Worm (Caenorhabditis elegans) whole organism, L2 larva: ENCODE measurements around the gene W08E12.7.

ENCODE experiments used
- C34F6.9 ChIP-seq: fragments of 150-350 bp; optimal IDR thresholded peaks from 2 replicates; lab custom pipeline; 2014; ENCODE audit warnings: missing biosample characterization, missing genetic modification characterization
- F13H6.1 ChIP-seq: sonication (generic microtip); optimal IDR thresholded peaks from 2 replicates; lab custom pipeline; 2016; ENCODE audit warnings: missing genetic modification characterization, missing compliant biosample characterization
- R02D3.7 ChIP-seq: fragments of 150-350 bp; optimal IDR thresholded peaks from 2 replicates; lab custom pipeline; 2014; ENCODE audit warnings: missing biosample characterization, missing genetic modification characterization
- Y55F3AM.14 ChIP-seq: fragments of 200-800 bp; sonication (Bioruptor generic); optimal IDR thresholded peaks from 2 replicates; lab custom pipeline; 2018; ENCODE audit warnings: mild to moderate bottlenecking, missing genetic modification characterization, missing compliant biosample characterization
- ZK546.5 ChIP-seq: sonication (generic microtip); optimal IDR thresholded peaks from 2 replicates; lab custom pipeline; 2017; ENCODE audit warnings: missing biosample characterization, missing genetic modification characterization
- alr-1 ChIP-seq: fragments of 150-350 bp; optimal IDR thresholded peaks from 2 replicates; lab custom pipeline; 2014; ENCODE audit warnings: missing biosample characterization, missing genetic modification characterization
- aly-2 ChIP-seq: fragments of 150-350 bp; optimal IDR thresholded peaks from 2 replicates; lab custom pipeline; 2014; ENCODE audit warnings: missing biosample characterization, missing genetic modification characterization
- blmp-1 ChIP-seq: sonication (generic microtip); optimal IDR thresholded peaks from 2 replicates; lab custom pipeline; 2017; ENCODE audit warnings: missing genetic modification characterization, mild to moderate bottlenecking, missing compliant biosample characterization, antibody characterized with exemption, moderate library complexity; ENCODE audit not compliant: insufficient read depth
- ceh-16 ChIP-seq: fragments of 150-350 bp; optimal IDR thresholded peaks from 2 replicates; lab custom pipeline; 2014; ENCODE audit warnings: missing biosample characterization, missing genetic modification characterization
- ceh-82 ChIP-seq: fragments of 150-350 bp; optimal IDR thresholded peaks from 2 replicates; lab custom pipeline; 2014; ENCODE audit warnings: missing biosample characterization, missing genetic modification characterization
- dmd-4 ChIP-seq: sonication (generic microtip); optimal IDR thresholded peaks from 2 replicates; lab custom pipeline; 2017; ENCODE audit warnings: missing biosample characterization, missing genetic modification characterization
- egl-27 ChIP-seq: sonication (generic microtip); optimal IDR thresholded peaks from 3 replicates; lab custom pipeline; 2017; ENCODE audit warnings: missing biosample characterization, missing genetic modification reagents, missing genetic modification characterization
- elt-1 ChIP-seq: fragments of 150-350 bp; optimal IDR thresholded peaks from 2 replicates; lab custom pipeline; 2014; ENCODE audit warnings: missing biosample characterization, missing genetic modification characterization
- elt-3 ChIP-seq: sonication (generic microtip); optimal IDR thresholded peaks from 2 replicates; lab custom pipeline; 2017; ENCODE audit warnings: missing biosample characterization, missing genetic modification characterization
- fos-1 ChIP-seq: fragments of 150-350 bp; optimal IDR thresholded peaks from 2 replicates; lab custom pipeline; 2014; ENCODE audit warnings: missing biosample characterization, missing genetic modification characterization
- gmeb-1 ChIP-seq: fragments of 150-350 bp; optimal IDR thresholded peaks from 2 replicates; lab custom pipeline; 2014; ENCODE audit warnings: missing biosample characterization, missing genetic modification characterization
- lin-11 ChIP-seq: fragments of 150-350 bp; sonication (generic microtip); optimal IDR thresholded peaks from 2 replicates; lab custom pipeline; 2014; ENCODE audit warnings: missing biosample characterization, missing genetic modification characterization, inconsistent platforms, mixed read lengths
- lin-39 ChIP-seq: fragments of 150-350 bp; optimal IDR thresholded peaks from 2 replicates; lab custom pipeline; 2014; ENCODE audit warnings: missing biosample characterization, missing genetic modification reagents, missing genetic modification characterization
- lsy-2 ChIP-seq, 2 experiments: fragments of 150-350 bp in 1 of 2; sonication (generic microtip) in 1 of 2; optimal IDR thresholded peaks; 2 replicates each; lab custom pipeline; 2014 to 2017; ENCODE audit warnings: missing biosample characterization in 2 of 2, missing genetic modification characterization in 2 of 2
- mab-5 ChIP-seq: fragments of 150-350 bp; optimal IDR thresholded peaks from 2 replicates; lab custom pipeline; 2014; ENCODE audit warnings: missing biosample characterization, missing genetic modification characterization
- mbf-1 ChIP-seq: sonication (generic microtip); optimal IDR thresholded peaks from 2 replicates; lab custom pipeline; 2017; ENCODE audit warnings: missing biosample characterization, missing genetic modification characterization
- mdl-1 ChIP-seq, 2 experiments: fragments of 150-350 bp in 1 of 2; sonication (generic microtip) in 1 of 2; optimal IDR thresholded peaks; 2 replicates each; lab custom pipeline; 2017; ENCODE audit warnings: missing biosample characterization in 2 of 2, missing genetic modification characterization in 2 of 2
- nhr-10 ChIP-seq: sonication (generic microtip); optimal IDR thresholded peaks from 2 replicates; lab custom pipeline; 2017; ENCODE audit warnings: missing biosample characterization, missing genetic modification characterization
- nhr-11 ChIP-seq: fragments of 150-350 bp; optimal IDR thresholded peaks from 2 replicates; lab custom pipeline; 2014; ENCODE audit warnings: missing biosample characterization, missing genetic modification characterization
- nhr-12 ChIP-seq: fragments of 150-350 bp; optimal IDR thresholded peaks from 2 replicates; lab custom pipeline; 2014; ENCODE audit warnings: missing biosample characterization, missing genetic modification characterization
- nhr-129 ChIP-seq: fragments of 150-350 bp; optimal IDR thresholded peaks from 2 replicates; lab custom pipeline; 2014; ENCODE audit warnings: missing biosample characterization, missing genetic modification characterization
- nhr-21 ChIP-seq: fragments of 150-350 bp; optimal IDR thresholded peaks from 2 replicates; lab custom pipeline; 2014; ENCODE audit warnings: missing biosample characterization, missing genetic modification characterization
- nhr-23 ChIP-seq: fragments of 150-350 bp; optimal IDR thresholded peaks from 2 replicates; lab custom pipeline; 2014; ENCODE audit warnings: missing biosample characterization, missing genetic modification reagents, missing genetic modification characterization
- nhr-237 ChIP-seq: fragments of 150-350 bp; optimal IDR thresholded peaks from 2 replicates; lab custom pipeline; 2014; ENCODE audit warnings: missing biosample characterization, missing genetic modification characterization
- nhr-25 ChIP-seq: fragments of 150-350 bp; sonication (generic microtip); optimal IDR thresholded peaks from 3 replicates; lab custom pipeline; 2014; ENCODE audit warnings: missing biosample characterization, missing genetic modification characterization
- nhr-6 ChIP-seq: fragments of 150-350 bp; optimal IDR thresholded peaks from 2 replicates; lab custom pipeline; 2014; ENCODE audit warnings: missing biosample characterization, missing genetic modification characterization
- nhr-77 ChIP-seq: fragments of 150-350 bp; optimal IDR thresholded peaks from 2 replicates; lab custom pipeline; 2014; ENCODE audit warnings: missing biosample characterization, missing genetic modification characterization
- peb-1 ChIP-seq: fragments of 150-350 bp; optimal IDR thresholded peaks from 2 replicates; lab custom pipeline; 2014; ENCODE audit warnings: missing biosample characterization, missing genetic modification characterization
- sem-4 ChIP-seq: fragments of 150-350 bp; optimal IDR thresholded peaks from 2 replicates; lab custom pipeline; 2014; ENCODE audit warnings: missing biosample characterization, missing genetic modification reagents, missing genetic modification characterization
- sma-3 ChIP-seq: sonication (generic microtip); optimal IDR thresholded peaks from 2 replicates; lab custom pipeline; 2016; ENCODE audit warnings: missing genetic modification reagents, missing genetic modification characterization, missing compliant biosample characterization
- sma-9 ChIP-seq, 2 experiments: fragments of 150-350 bp in 1 of 2; sonication (generic microtip) in 1 of 2; optimal IDR thresholded peaks; 2 replicates each; lab custom pipeline; 2014 to 2016; ENCODE audit warnings: missing genetic modification characterization in 2 of 2, mild to moderate bottlenecking in 1 of 2, missing biosample characterization in 1 of 2, missing compliant biosample characterization in 1 of 2, missing genetic modification reagents in 1 of 2, moderate library complexity in 1 of 2
- snpc-4 ChIP-seq: fragments of 150-350 bp; optimal IDR thresholded peaks from 2 replicates; lab custom pipeline; 2014; ENCODE audit warnings: missing biosample characterization, missing genetic modification characterization
- unc-39 ChIP-seq: fragments of 150-350 bp; optimal IDR thresholded peaks from 2 replicates; lab custom pipeline; 2014; ENCODE audit warnings: missing biosample characterization, missing genetic modification characterization
- unc-55 ChIP-seq: fragments of 150-350 bp; sonication (generic microtip); optimal IDR thresholded peaks from 3 replicates; lab custom pipeline; 2014; ENCODE audit warnings: missing biosample characterization, missing genetic modification reagents, missing genetic modification characterization
- unc-62 ChIP-seq: fragments of 150-350 bp; optimal IDR thresholded peaks from 2 replicates; lab custom pipeline; 2014; ENCODE audit warnings: missing biosample characterization, missing genetic modification reagents, missing genetic modification characterization
- zag-1 ChIP-seq: fragments of 150-350 bp; optimal IDR thresholded peaks from 2 replicates; lab custom pipeline; 2014; ENCODE audit warnings: missing biosample characterization, missing genetic modification characterization
- ztf-1 ChIP-seq: fragments of 200-800 bp; sonication (Bioruptor generic); conservative IDR thresholded peaks from 2 replicates; pipeline ENCODE4 v1.3.6; 2022; ENCODE audit warnings: missing genetic modification characterization, missing compliant biosample characterization
- ztf-11 ChIP-seq: sonication (generic microtip); optimal IDR thresholded peaks from 2 replicates; lab custom pipeline; 2017; ENCODE audit warnings: missing biosample characterization, missing genetic modification characterization
- ztf-4 ChIP-seq: fragments of 150-350 bp; optimal IDR thresholded peaks from 2 replicates; lab custom pipeline; 2014; ENCODE audit warnings: missing biosample characterization, missing genetic modification characterization

The W08E12.7 gene

DNA sequence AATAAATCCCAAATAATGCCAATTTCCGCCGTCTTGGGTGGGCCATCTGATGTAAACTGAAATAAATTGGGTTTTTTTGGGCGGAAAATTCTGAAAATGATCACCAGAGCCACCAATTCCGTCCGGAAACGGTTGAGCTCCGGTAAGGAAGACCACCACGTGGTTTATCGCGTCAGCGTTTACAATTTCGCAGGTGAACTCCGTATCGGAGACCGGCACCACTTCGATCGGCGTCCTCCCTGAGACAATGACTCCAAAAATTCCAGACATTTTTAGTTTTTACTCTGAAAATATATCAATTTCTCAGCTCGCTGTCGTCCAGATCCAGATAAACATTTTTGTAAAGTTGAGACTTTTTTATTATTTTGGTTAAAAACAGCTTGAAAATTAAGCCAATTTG lies 41.6 kb downstream of the W08E12.7 start, which contains the start of gene F42A6.6 (continued):
- TF ChIP-seq peb-1 (tag; lab: Kevin White, UChicago) (no peak), elt-1 (tag; lab: Kevin White, UChicago) (no peak), ztf-11 (tag; lab: Kevin White, UChicago) (no peak), C34F6.9 (no peak), R02D3.7 (tag; lab: Kevin White, UChicago) (no peak), sem-4 (tag; lab: Kevin White, UChicago) (peak; percentile 4), dmd-4 (no peak), unc-55 (GFP tag; lab: Kevin White, UChicago) (no peak), nhr-77 (tag; lab: Kevin White, UChicago) (no peak), ceh-16 (tag; lab: Kevin White, UChicago) (no peak), egl-27 (tag; lab: Kevin White, UChicago) (no peak), blmp-1 (tag; lab: Kevin White, UChicago) (no peak)

- TF ChIP-seq lsy-2 (tag; optimal IDR thresholded peaks at IDR 0.05; lab: Kevin White, UChicago) = no peak
- TF ChIP-seq nhr-11 (tag; lab: Kevin White, UChicago) = no peak
- no peak for TF ChIP-seq ceh-16 (tag; lab: Kevin White, UChicago)
- no peak for TF ChIP-seq ztf-1 (GFP tag; lab: Robert Waterston, UW)
- TF ChIP-seq sma-3 (GFP tag; lab: Kevin White, UChicago) = no peak
- TF ChIP-seq nhr-10 (tag; lab: Kevin White, UChicago) = no peak
- TF ChIP-seq peb-1 (tag; lab: Kevin White, UChicago) = no peak
These were observed 42.3 kb downstream of the W08E12.7 start for ce11 chrIV:3337275-3337674.

ce11 chrIV:3338176-3338575 lies 43.2 kb downstream of the W08E12.7 start:
- TF ChIP-seq snpc-4 (tag; lab: Kevin White, UChicago) = no peak
- TF ChIP-seq nhr-237 (tag; lab: Kevin White, UChicago) = no peak
- TF ChIP-seq C34F6.9 = no peak
- no peak for TF ChIP-seq mbf-1 (tag; lab: Kevin White, UChicago)
- no peak for TF ChIP-seq mdl-1 (tag; optimal IDR thresholded peaks at IDR 0.05; lab: Kevin White, UChicago)
- no peak for TF ChIP-seq lsy-2 (tag; optimal IDR thresholded peaks at IDR 0.05; lab: Kevin White, UChicago)
- no peak for TF ChIP-seq Y55F3AM.14 (GFP tag; lab: Kevin White, UChicago)
- TF ChIP-seq nhr-10 (tag; lab: Kevin White, UChicago) = no peak
- TF ChIP-seq mab-5 = no peak
- TF ChIP-seq alr-1 (tag; lab: Kevin White, UChicago) = no peak
- TF ChIP-seq nhr-6 (tag; lab: Kevin White, UChicago) = no peak
- no peak for TF ChIP-seq elt-3 (tag; lab: Kevin White, UChicago)
- no peak for TF ChIP-seq sma-9 (GFP tag; optimal IDR thresholded peaks at IDR 0.05; lab: Kevin White, UChicago)
- no peak for TF ChIP-seq sma-9 (tag; optimal IDR thresholded peaks at IDR 0.05; lab: Kevin White, UChicago)
- TF ChIP-seq F13H6.1 = no peak
- TF ChIP-seq ceh-82 (tag; lab: Kevin White, UChicago) = no peak
- no peak for TF ChIP-seq aly-2
- TF ChIP-seq dmd-4 = no peak
- TF ChIP-seq nhr-77 (tag; lab: Kevin White, UChicago) = no peak

- TF ChIP-seq nhr-12 (tag; lab: Kevin White, UChicago) (no peak), nhr-129 (tag; lab: Kevin White, UChicago) (peak; percentile 64), gmeb-1 (peak; percentile 97), elt-1 (tag; lab: Kevin White, UChicago) (no peak), egl-27 (tag; lab: Kevin White, UChicago) (peak; percentile 8), zag-1 (peak; percentile 17), C34F6.9 (peak; percentile 94), nhr-11 (tag; lab: Kevin White, UChicago) (no peak), sma-9 (GFP tag; optimal IDR thresholded peaks at IDR 0.05; lab: Kevin White, UChicago) (peak; percentile 70), sma-9 (tag; optimal IDR thresholded peaks at IDR 0.05; lab: Kevin White, UChicago) (no peak), lsy-2 (tag; optimal IDR thresholded peaks at IDR 0.05; lab: Kevin White, UChicago) (peak; percentile 85 to 96), Y55F3AM.14 (GFP tag; lab: Kevin White, UChicago) (no peak), mab-5 (peak; percentile 56), F13H6.1 (peak; percentile 76), fos-1 (peak; percentile 64), aly-2 (no peak), lin-39 (tag; lab: Kevin White, UChicago) (no peak), nhr-25 (tag; lab: Kevin White, UChicago) (peak; percentile 88), sem-4 (tag; lab: Kevin White, UChicago) (peak; percentile 56), ztf-4 (peak; percentile 68), unc-62 (GFP tag; lab: Kevin White, UChicago) (no peak), nhr-6 (tag; lab: Kevin White, UChicago) (peak; percentile 60), mbf-1 (tag; lab: Kevin White, UChicago) (no peak), lin-11 (tag; lab: Kevin White, UChicago) (peak; percentile 80), sma-3 (GFP tag; lab: Kevin White, UChicago) (peak; percentile 81), ZK546.5 (tag; lab: Kevin White, UChicago) (peak; percentile 66), nhr-23 (tag; lab: Kevin White, UChicago) (no peak), unc-39 (tag; lab: Kevin White, UChicago) (no peak), R02D3.7 (tag; lab: Kevin White, UChicago) (no peak), snpc-4 (tag; lab: Kevin White, UChicago) (peak; percentile 42), nhr-21 (peak; percentile 62), unc-55 (GFP tag; lab: Kevin White, UChicago) (peak; percentile 98), ztf-11 (tag; lab: Kevin White, UChicago) (no peak)
These were observed 43.7 kb downstream of the W08E12.7 start, which contains the start of gene hrpa-1 for ce11 chrIV:3338676-3339075. Gene hrpa-1, minus strand, starts transcription at chrIV:3338867.
